Worm (Caenorhabditis elegans): ENCODE results near the gene rpap-2.

- TF ChIP-seq hmbx-1 (tag; optimal IDR thresholded peaks at IDR 0.05), result no peak
- no peak for TF ChIP-seq hnd-1 (tag; optimal IDR thresholded peaks at IDR 0.05)
- TF ChIP-seq ama-1 (optimal IDR thresholded peaks at IDR 0.05), result no peak
- TF ChIP-seq tra-4 (tag; optimal IDR thresholded peaks at IDR 0.05), result no peak
- no peak for TF ChIP-seq pes-1 (GFP tag; IDR thresholded peaks at IDR 0.05)
- TF ChIP-seq flt-1 (GFP tag; IDR thresholded peaks at IDR 0.05), result no peak
- no peak for TF ChIP-seq scrt-1 (GFP tag; IDR thresholded peaks at IDR 0.05)
- TF ChIP-seq F13C5.2 (tag; optimal IDR thresholded peaks at IDR 0.05), result no peak
- no peak for TF ChIP-seq tbx-37 (GFP tag; conservative IDR thresholded peaks at IDR 0.05)
- TF ChIP-seq sea-1 (GFP tag; conservative IDR thresholded peaks at IDR 0.05), result no peak
- TF ChIP-seq aly-1 (tag; optimal IDR thresholded peaks at IDR 0.05), result no peak
Observed at ce11 chrIII:8984960-8985359, 17.2 kb downstream of the rpap-2 start.
